Fruit fly (Drosophila melanogaster) whole organism, embryonic: ENCODE results near the gene Ugt316A1.
A peak's percentile ranks its signal among the peaks of the same experiment; 100 is the strongest.

Experiments used
- Antp ChIP-seq: fragments of 200-800 bp; sonication (Bioruptor generic); optimal IDR thresholded peaks from 3 replicates; lab custom pipeline; 2016; ENCODE audit warnings: missing biosample characterization, missing genetic modification characterization
- BtbVII ChIP-seq: fragments of 200-800 bp; sonication (Bioruptor generic); optimal IDR thresholded peaks from 3 replicates; lab custom pipeline; 2017; ENCODE audit warnings: missing biosample characterization, mild to moderate bottlenecking, missing genetic modification characterization
- CG10979 ChIP-seq: fragments of 200-800 bp; sonication (Bioruptor generic); optimal IDR thresholded peaks from 2 replicates; lab custom pipeline; 2018; ENCODE audit warnings: missing biosample characterization, mild to moderate bottlenecking, missing genetic modification characterization, moderate library complexity
- CG11398 ChIP-seq: fragments of 200-800 bp; sonication (Bioruptor generic); optimal IDR thresholded peaks from 2 replicates; lab custom pipeline; 2016; ENCODE audit warnings: missing biosample characterization, missing genetic modification characterization
- CG12744 ChIP-seq: fragments of 200-800 bp; sonication (Bioruptor generic); optimal IDR thresholded peaks from 2 replicates; lab custom pipeline; 2016; ENCODE audit warnings: missing biosample characterization, missing genetic modification characterization
- CG1529 ChIP-seq: fragments of 200-800 bp; sonication (Bioruptor generic); optimal IDR thresholded peaks from 3 replicates; lab custom pipeline; 2018; ENCODE audit warnings: missing biosample characterization, missing genetic modification characterization
- CG16813 ChIP-seq: fragments of 200-800 bp; sonication (Bioruptor generic); IDR thresholded peaks from 3 replicates; pipeline ENCODE4 v1.3.6; 2022; ENCODE audit warnings: missing biosample characterization, missing genetic modification characterization; ENCODE audit not compliant: partially characterized antibody
- CG18262 ChIP-seq: fragments of 200-800 bp; optimal IDR thresholded peaks from 3 replicates; lab custom pipeline; 2019; ENCODE audit warnings: missing biosample characterization, mild to moderate bottlenecking, missing genetic modification characterization, moderate library complexity
- CG2120 ChIP-seq: fragments of 200-800 bp; sonication (Bioruptor generic); optimal IDR thresholded peaks from 3 replicates; lab custom pipeline; 2016; ENCODE audit warnings: missing biosample characterization, missing genetic modification characterization
- CG2678 ChIP-seq: fragments of 200-800 bp; sonication (Bioruptor generic); optimal IDR thresholded peaks from 3 replicates; lab custom pipeline; 2019; ENCODE audit warnings: missing biosample characterization, mild to moderate bottlenecking, missing genetic modification characterization, moderate library complexity
- CG2889 ChIP-seq: fragments of 200-800 bp; sonication (Bioruptor generic); IDR thresholded peaks from 3 replicates; pipeline ENCODE4 v1.3.6; 2022; ENCODE audit warnings: missing biosample characterization, missing genetic modification characterization
- CG32532 ChIP-seq: fragments of 200-800 bp; sonication (Bioruptor generic); IDR thresholded peaks from 2 replicates; pipeline ENCODE4 v1.3.6; 2022; ENCODE audit warnings: missing biosample characterization, missing genetic modification characterization
- CG32767 ChIP-seq: fragments of 200-800 bp; sonication (Bioruptor generic); IDR thresholded peaks from 2 replicates; pipeline ENCODE4 v1.3.6; 2022; ENCODE audit warnings: missing biosample characterization, missing genetic modification characterization
- CG32772 ChIP-seq: fragments of 200-800 bp; sonication (Bioruptor generic); IDR thresholded peaks from 2 replicates; pipeline ENCODE4 v1.3.6; 2022; ENCODE audit warnings: missing biosample characterization, missing genetic modification characterization
- CG3726 ChIP-seq: fragments of 200-800 bp; sonication (Bioruptor generic); IDR thresholded peaks from 3 replicates; pipeline ENCODE4, ENCODE4 v1.3.6; 2022; ENCODE audit warnings: missing biosample characterization, missing genetic modification characterization
- CG4328 ChIP-seq: fragments of 200-800 bp; sonication (Bioruptor generic); optimal IDR thresholded peaks from 3 replicates; lab custom pipeline; 2017; ENCODE audit warnings: missing biosample characterization, missing genetic modification reagents, missing genetic modification characterization
- CG6689 ChIP-seq: fragments of 200-800 bp; sonication (Bioruptor generic); IDR thresholded peaks from 2 replicates; pipeline ENCODE4 v1.3.6; 2022; ENCODE audit warnings: missing biosample characterization, missing genetic modification characterization
- CG7786 ChIP-seq: fragments of 200-800 bp; sonication (Bioruptor generic); optimal IDR thresholded peaks from 2 replicates; lab custom pipeline; 2016; ENCODE audit warnings: missing biosample characterization, missing genetic modification characterization
- CG7963 ChIP-seq: fragments of 200-800 bp; sonication (Bioruptor generic); IDR thresholded peaks from 3 replicates; pipeline ENCODE4 v1.3.6; 2022; ENCODE audit warnings: missing biosample characterization, missing genetic modification characterization; ENCODE audit not compliant: partially characterized antibody
- CG8290 ChIP-seq, 3 experiments: fragments of 200-800 bp; sonication (Bioruptor generic); optimal IDR thresholded peaks; 2 replicates each; lab custom pipeline; 2016 to 2019; ENCODE audit warnings: missing biosample characterization in 3 of 3, missing genetic modification characterization in 3 of 3, mild to moderate bottlenecking in 2 of 3, moderate library complexity in 1 of 3
- CG8944 ChIP-seq: fragments of 200-800 bp; sonication (Bioruptor generic); optimal IDR thresholded peaks from 3 replicates; lab custom pipeline; 2016; ENCODE audit warnings: missing biosample characterization, missing genetic modification characterization
- CG9215 ChIP-seq: fragments of 200-800 bp; sonication (Bioruptor generic); IDR thresholded peaks from 2 replicates; pipeline ENCODE4 v1.3.6; 2022; ENCODE audit warnings: missing biosample characterization, missing genetic modification characterization
- Dbx ChIP-seq: fragments of 200-800 bp; sonication (Bioruptor generic); IDR thresholded peaks from 3 replicates; pipeline ENCODE4 v1.3.6; 2022; ENCODE audit warnings: missing biosample characterization, missing genetic modification characterization
- Dek ChIP-seq: fragments of 200-800 bp; sonication (Bioruptor generic); optimal IDR thresholded peaks from 3 replicates; lab custom pipeline; 2019; ENCODE audit warnings: missing biosample characterization, mild to moderate bottlenecking, missing genetic modification characterization, moderate library complexity
- Dref ChIP-seq: fragments of 200-800 bp; sonication (Bioruptor generic); IDR thresholded peaks from 2 replicates; pipeline ENCODE4 v1.3.6; 2022; ENCODE audit warnings: missing biosample characterization, missing genetic modification characterization
- Fer1 ChIP-seq: fragments of 200-800 bp; sonication (Bioruptor generic); optimal IDR thresholded peaks from 2 replicates; lab custom pipeline; 2017; ENCODE audit warnings: missing biosample characterization, mild to moderate bottlenecking, missing genetic modification characterization
- Fer3 ChIP-seq: fragments of 200-800 bp; sonication (Bioruptor generic); optimal IDR thresholded peaks from 2 replicates; lab custom pipeline; 2018; ENCODE audit warnings: missing biosample characterization, mild to moderate bottlenecking, missing genetic modification characterization, moderate library complexity
- GATAe ChIP-seq: fragments of 200-800 bp; sonication (Bioruptor generic); conservative IDR thresholded peaks from 2 replicates; pipeline ENCODE4 v1.3.6; 2022; ENCODE audit warnings: missing biosample characterization, missing genetic modification characterization
- Gsc ChIP-seq: fragments of 200-800 bp; sonication (Bioruptor generic); IDR thresholded peaks from 2 replicates; pipeline ENCODE4 v1.3.6; 2022; ENCODE audit warnings: missing biosample characterization, missing genetic modification characterization
- HHEX ChIP-seq: fragments of 200-800 bp; sonication (Bioruptor generic); optimal IDR thresholded peaks from 3 replicates; lab custom pipeline; 2017; ENCODE audit warnings: missing biosample characterization, mild to moderate bottlenecking, missing genetic modification characterization, missing genetic modification reagents
- Hr39 ChIP-seq: fragments of >200 bp; optimal IDR thresholded peaks from 2 replicates; lab custom pipeline; 2017
- Pdp1 ChIP-seq, 2 experiments: fragments of 200-800 bp; sonication (Bioruptor generic); optimal IDR thresholded peaks; 3 replicates each; lab custom pipeline; 2016; ENCODE audit warnings: missing biosample characterization in 2 of 2, missing genetic modification characterization in 2 of 2, mild to moderate bottlenecking in 1 of 2, moderate library complexity in 1 of 2
- Sry-δ ChIP-seq: fragments of 200-800 bp; sonication (Bioruptor generic); optimal IDR thresholded peaks from 2 replicates; lab custom pipeline; 2016; ENCODE audit warnings: missing biosample characterization, missing genetic modification characterization
- crp ChIP-seq, 2 experiments: fragments of 200-800 bp; sonication (Bioruptor generic); optimal IDR thresholded peaks; 2 replicates in 1 of 2; 3 replicates in 1 of 2; lab custom pipeline; 2017; ENCODE audit warnings: missing biosample characterization in 2 of 2, missing genetic modification characterization in 2 of 2, mild to moderate bottlenecking in 1 of 2, moderate library complexity in 1 of 2
- dysf ChIP-seq: fragments of 200-800 bp; sonication (Bioruptor generic); IDR thresholded peaks from 3 replicates; pipeline ENCODE4 v1.3.6; 2022; ENCODE audit warnings: missing biosample characterization, missing genetic modification characterization
- ewg ChIP-seq: fragments of 200-800 bp; sonication (Bioruptor generic); optimal IDR thresholded peaks from 3 replicates; lab custom pipeline; 2017; ENCODE audit warnings: mild to moderate bottlenecking, missing biosample characterization, missing genetic modification reagents, missing genetic modification characterization
- fd3F ChIP-seq: fragments of 200-800 bp; sonication (Bioruptor generic); optimal IDR thresholded peaks from 2 replicates; lab custom pipeline; 2018; ENCODE audit warnings: missing biosample characterization, mild to moderate bottlenecking, missing genetic modification characterization, moderate library complexity
- gcm ChIP-seq: fragments of 200-800 bp; sonication (Bioruptor generic); optimal IDR thresholded peaks from 2 replicates; lab custom pipeline; 2019; ENCODE audit warnings: missing biosample characterization, mild to moderate bottlenecking, missing genetic modification characterization, moderate library complexity
- gem ChIP-seq: fragments of 200-800 bp; sonication (Bioruptor generic); optimal IDR thresholded peaks from 2 replicates; lab custom pipeline; 2019; ENCODE audit warnings: missing biosample characterization, mild to moderate bottlenecking, missing genetic modification characterization, moderate library complexity
- grau ChIP-seq: fragments of 200-800 bp; optimal IDR thresholded peaks from 3 replicates; lab custom pipeline; 2019; ENCODE audit warnings: missing biosample characterization, mild to moderate bottlenecking, missing genetic modification characterization, moderate library complexity
- ind ChIP-seq: fragments of 200-800 bp; sonication (Bioruptor generic); optimal IDR thresholded peaks from 3 replicates; lab custom pipeline; 2016; ENCODE audit warnings: missing biosample characterization, missing genetic modification characterization
- ken ChIP-seq: fragments of 200-800 bp; sonication (Bioruptor generic); IDR thresholded peaks from 3 replicates; pipeline ENCODE4 v1.3.6; 2022; ENCODE audit warnings: missing biosample characterization, missing genetic modification characterization
- klu ChIP-seq: fragments of 200-800 bp; sonication (Bioruptor generic); IDR thresholded peaks from 2 replicates; pipeline ENCODE4 v1.3.6; 2022; ENCODE audit warnings: missing biosample characterization, missing genetic modification characterization
- maf-S ChIP-seq: fragments of 200-800 bp; sonication (Bioruptor generic); optimal IDR thresholded peaks from 2 replicates; lab custom pipeline; 2016; ENCODE audit warnings: missing biosample characterization, missing genetic modification characterization
- nau ChIP-seq: fragments of 200-800 bp; sonication (Bioruptor generic); optimal IDR thresholded peaks from 3 replicates; lab custom pipeline; 2017; ENCODE audit warnings: missing biosample characterization, mild to moderate bottlenecking, missing genetic modification characterization, missing genetic modification reagents
- oc ChIP-seq: fragments of 200-800 bp; sonication (Bioruptor generic); optimal IDR thresholded peaks from 2 replicates; lab custom pipeline; 2018; ENCODE audit warnings: missing biosample characterization, mild to moderate bottlenecking, missing genetic modification characterization, moderate library complexity
- p53 ChIP-seq: fragments of 200-800 bp; sonication (Bioruptor generic); optimal IDR thresholded peaks from 2 replicates; lab custom pipeline; 2016; ENCODE audit warnings: missing biosample characterization, missing genetic modification characterization
- sisA ChIP-seq: fragments of 200-800 bp; sonication (Bioruptor generic); IDR thresholded peaks from 2 replicates; pipeline ENCODE4 v1.3.6; 2022; ENCODE audit warnings: missing biosample characterization, missing genetic modification characterization
- sna ChIP-seq: fragments of 200-800 bp; sonication (Bioruptor generic); IDR thresholded peaks from 2 replicates; pipeline ENCODE4 v1.3.6; 2022; ENCODE audit warnings: missing biosample characterization, missing genetic modification characterization; ENCODE audit not compliant: partially characterized antibody

The Ugt316A1 gene

DNA sequence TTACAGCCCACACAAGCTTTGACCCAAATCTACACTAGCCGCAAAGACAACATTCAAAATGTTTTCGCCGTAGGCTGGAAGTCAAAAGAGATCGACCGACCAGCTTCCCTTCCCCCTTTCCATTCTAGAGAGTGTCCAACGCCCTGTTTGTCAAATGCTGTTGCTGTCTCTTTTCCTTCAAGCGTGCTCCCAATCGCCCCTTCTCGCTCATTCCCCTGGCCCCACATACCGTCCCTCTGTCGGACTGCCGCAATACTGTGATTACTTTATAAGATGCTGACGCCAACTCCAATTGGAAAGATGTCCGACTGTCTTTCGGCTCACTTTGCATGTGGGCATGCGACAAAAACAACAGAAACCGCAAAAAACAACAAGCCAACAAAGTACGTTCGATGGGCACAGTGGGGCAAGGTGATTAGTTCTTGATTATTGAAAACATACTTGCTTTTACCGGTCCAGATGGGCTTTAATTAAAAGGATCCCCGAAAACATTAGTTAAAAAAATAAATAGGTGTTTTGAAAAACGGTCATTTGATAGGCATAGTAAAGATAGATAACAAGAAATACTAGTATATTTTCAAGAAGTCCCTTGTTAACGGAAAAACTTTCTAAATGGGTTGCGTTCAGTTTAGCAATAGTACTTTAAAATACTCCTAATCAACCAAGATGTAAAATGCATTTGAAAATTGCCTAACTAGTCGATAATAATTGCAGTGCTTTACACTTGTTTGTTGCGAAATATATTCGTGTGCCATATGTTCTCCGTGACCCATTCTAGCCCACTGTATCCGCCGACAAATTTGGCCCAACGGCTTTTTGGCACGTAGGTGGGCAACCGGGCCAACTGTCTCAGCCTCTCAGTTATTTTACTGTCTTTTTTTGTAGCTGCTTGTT lies 17.4 kb upstream of the Ugt316A1 start (continued):
- TF ChIP-seq CG6689 (no peak), Pdp1 (GFP tag; optimal IDR thresholded peaks at IDR 0.05; lab: Kevin White, UChicago) (peak; percentile 13 to 30), CG10979 (peak; percentile 12), Hr39 (no peak), CG9215 (GFP tag; lab: Robert Waterston, UW) (no peak), klu (GFP tag; lab: Robert Waterston, UW) (no peak), CG2120 (GFP tag; lab: Kevin White, UChicago) (peak; percentile 56), CG16813 (GFP tag; lab: Robert Waterston, UW) (no peak), CG7963 (GFP tag; lab: Robert Waterston, UW) (no peak), Dref (GFP tag; lab: Robert Waterston, UW) (no peak), ind (peak; percentile 40), Fer3 (peak; percentile 13), CG18262 (tag; lab: Kevin White, UChicago) (peak; percentile 54), Antp (GFP tag; lab: Kevin White, UChicago) (no peak), Dek (peak; percentile 0), sna (GFP tag; lab: Robert Waterston, UW) (no peak), nau (no peak), CG1529 (GFP tag; lab: Kevin White, UChicago) (peak; percentile 31), grau (tag; lab: Kevin White, UChicago) (peak; percentile 23), fd3F (GFP tag; lab: Kevin White, UChicago) (peak; percentile 12), CG32532 (GFP tag; lab: Robert Waterston, UW) (no peak), Sry-δ (GFP tag; lab: Kevin White, UChicago) (no peak), p53 (GFP tag; lab: Kevin White, UChicago) (no peak), oc (tag; lab: Kevin White, UChicago) (peak; percentile 8), CG8290 (GFP tag; optimal IDR thresholded peaks at IDR 0.05; lab: Kevin White, UChicago) (no peak), CG8290 (tag; optimal IDR thresholded peaks at IDR 0.05; lab: Kevin White, UChicago) (peak in 1 of 2 experiments; percentile 8), Gsc (GFP tag; lab: Robert Waterston, UW) (no peak), CG3726 (GFP tag; lab: Robert Waterston, UW) (no peak), gem (tag; lab: Kevin White, UChicago) (peak; percentile 66), Dbx (0 out of 3 replicates have a peak, but pooled peaks have one; percentile 33), CG7786 (GFP tag; lab: Kevin White, UChicago) (no peak), ewg (GFP tag; lab: Kevin White, UChicago) (peak; percentile 4), HHEX (GFP tag; lab: Kevin White, UChicago) (peak; percentile 25), maf-S (GFP tag; lab: Kevin White, UChicago) (no peak), CG11398 (no peak), CG2678 (tag; lab: Kevin White, UChicago) (peak; percentile 64), BtbVII (GFP tag; lab: Kevin White, UChicago) (no peak), Fer1 (no peak), sisA (GFP tag; lab: Robert Waterston, UW) (no peak), crp (GFP tag; optimal IDR thresholded peaks at IDR 0.05; lab: Kevin White, UChicago) (no peak), GATAe (GFP tag; lab: Robert Waterston, UW) (no peak), ken (GFP tag; lab: Robert Waterston, UW) (no peak), CG32772 (GFP tag; lab: Robert Waterston, UW) (no peak), CG12744 (GFP tag; lab: Kevin White, UChicago) (no peak), CG8944 (GFP tag; lab: Kevin White, UChicago) (peak; percentile 4), CG2889 (GFP tag; lab: Robert Waterston, UW) (no peak), CG4328 (GFP tag; lab: Kevin White, UChicago) (no peak), CG32767 (GFP tag; lab: Robert Waterston, UW) (no peak), gcm (GFP tag; lab: Kevin White, UChicago) (no peak), dysf (peak; percentile 19; the same call in 1 of the 3 replicates)
